Fruit fly (Drosophila melanogaster) whole organism, embryonic: ENCODE data around the gene Sfp23F.

Experiments
- ATbp ChIP-seq: fragments of 200-800 bp; sonication (Bioruptor generic); optimal IDR thresholded peaks from 2 replicates; lab custom pipeline; 2017; ENCODE audit warnings: missing biosample characterization, mild to moderate bottlenecking, missing genetic modification characterization, missing genetic modification reagents
- B-H2 ChIP-seq: fragments of 200-800 bp; sonication (Bioruptor generic); optimal IDR thresholded peaks from 2 replicates; lab custom pipeline; 2018; ENCODE audit warnings: missing biosample characterization, mild to moderate bottlenecking, missing genetic modification characterization
- BEAF-32 ChIP-seq: fragments of 200-800 bp; sonication (Bioruptor generic); optimal IDR thresholded peaks from 3 replicates; lab custom pipeline; 2017; ENCODE audit warnings: missing biosample characterization, missing genetic modification characterization, mild to moderate bottlenecking, moderate library complexity, missing genetic modification reagents
- CG10462 ChIP-seq: fragments of 200-800 bp; sonication (Bioruptor generic); optimal IDR thresholded peaks from 2 replicates; lab custom pipeline; 2016; ENCODE audit warnings: missing biosample characterization, missing genetic modification characterization
- CG12155 ChIP-seq: fragments of 200-800 bp; sonication (Bioruptor generic); optimal IDR thresholded peaks from 3 replicates; lab custom pipeline; 2016; ENCODE audit warnings: missing biosample characterization, missing genetic modification characterization
- CG13624 ChIP-seq: fragments of 200-800 bp; sonication (Bioruptor generic); optimal IDR thresholded peaks from 2 replicates; lab custom pipeline; 2016; ENCODE audit warnings: missing biosample characterization, missing genetic modification characterization
- CG14050 ChIP-seq: fragments of 200-800 bp; sonication (Bioruptor generic); IDR thresholded peaks from 3 replicates; pipeline ENCODE4 v1.3.6; 2022; ENCODE audit warnings: missing biosample characterization, missing genetic modification characterization
- CG1603 ChIP-seq: fragments of 200-800 bp; sonication (Bioruptor generic); optimal IDR thresholded peaks from 2 replicates; lab custom pipeline; 2019; ENCODE audit warnings: missing biosample characterization, mild to moderate bottlenecking, missing genetic modification characterization, moderate library complexity
- CG16815 ChIP-seq: fragments of 200-800 bp; sonication (Bioruptor generic); optimal IDR thresholded peaks from 3 replicates; lab custom pipeline; 2017; ENCODE audit warnings: missing biosample characterization, mild to moderate bottlenecking, missing genetic modification characterization
- CG17186 ChIP-seq: fragments of 200-800 bp; sonication (Bioruptor generic); optimal IDR thresholded peaks from 3 replicates; lab custom pipeline; 2017; ENCODE audit warnings: missing biosample characterization, missing genetic modification reagents, missing genetic modification characterization
- CG17829 ChIP-seq: fragments of 200-800 bp; optimal IDR thresholded peaks from 2 replicates; lab custom pipeline; 2019; ENCODE audit warnings: missing biosample characterization, mild to moderate bottlenecking, missing genetic modification characterization, moderate library complexity
- CG18262 ChIP-seq: fragments of 200-800 bp; optimal IDR thresholded peaks from 3 replicates; lab custom pipeline; 2019; ENCODE audit warnings: missing biosample characterization, mild to moderate bottlenecking, missing genetic modification characterization, moderate library complexity
- CG2120 ChIP-seq: fragments of 200-800 bp; sonication (Bioruptor generic); optimal IDR thresholded peaks from 3 replicates; lab custom pipeline; 2016; ENCODE audit warnings: missing biosample characterization, missing genetic modification characterization
- CG3995 ChIP-seq: fragments of 200-800 bp; sonication (Bioruptor generic); optimal IDR thresholded peaks from 3 replicates; lab custom pipeline; 2016; ENCODE audit warnings: missing biosample characterization, missing genetic modification characterization
- CG4617 ChIP-seq: fragments of 200-800 bp; sonication (Bioruptor generic); optimal IDR thresholded peaks from 3 replicates; lab custom pipeline; 2016; ENCODE audit warnings: missing biosample characterization, missing genetic modification characterization, borderline replicate concordance
- CG4730 ChIP-seq: fragments of 200-800 bp; sonication (Bioruptor generic); IDR thresholded peaks from 2 replicates; pipeline ENCODE4 v1.3.6; 2022; ENCODE audit warnings: missing biosample characterization, missing genetic modification characterization
- CG8478 ChIP-seq: fragments of >200 bp; optimal IDR thresholded peaks from 2 replicates; lab custom pipeline; 2018
- CG8924 ChIP-seq: fragments of 200-800 bp; optimal IDR thresholded peaks from 3 replicates; lab custom pipeline; 2019; ENCODE audit warnings: missing biosample characterization, mild to moderate bottlenecking, missing genetic modification characterization, moderate library complexity
- CG9797 ChIP-seq: fragments of 200-800 bp; sonication (Bioruptor generic); optimal IDR thresholded peaks from 3 replicates; lab custom pipeline; 2018; ENCODE audit warnings: missing biosample characterization, mild to moderate bottlenecking, missing genetic modification characterization
- CrebB ChIP-seq: fragments of 200-800 bp; sonication (Bioruptor generic); optimal IDR thresholded peaks from 3 replicates; lab custom pipeline; 2018; ENCODE audit warnings: missing biosample characterization, mild to moderate bottlenecking, missing genetic modification characterization
- Dref ChIP-seq: fragments of 200-800 bp; sonication (Bioruptor generic); IDR thresholded peaks from 2 replicates; pipeline ENCODE4 v1.3.6; 2022; ENCODE audit warnings: missing biosample characterization, missing genetic modification characterization
- ERR ChIP-seq: fragments of 200-800 bp; sonication (Bioruptor generic); optimal IDR thresholded peaks from 2 replicates; lab custom pipeline; 2016; ENCODE audit warnings: missing biosample characterization, missing genetic modification characterization
- HHEX ChIP-seq: fragments of 200-800 bp; sonication (Bioruptor generic); optimal IDR thresholded peaks from 3 replicates; lab custom pipeline; 2017; ENCODE audit warnings: missing biosample characterization, mild to moderate bottlenecking, missing genetic modification characterization, missing genetic modification reagents
- Hey ChIP-seq: fragments of 200-800 bp; sonication (Bioruptor generic); optimal IDR thresholded peaks from 3 replicates; lab custom pipeline; 2018; ENCODE audit warnings: missing biosample characterization, mild to moderate bottlenecking, missing genetic modification characterization
- Lhr ChIP-seq: fragments of 200-800 bp; sonication (Bioruptor generic); optimal IDR thresholded peaks from 3 replicates; lab custom pipeline; 2017; ENCODE audit warnings: mild to moderate bottlenecking, missing biosample characterization, missing genetic modification reagents, missing genetic modification characterization
- Lpt ChIP-seq: fragments of >200 bp; optimal IDR thresholded peaks from 2 replicates; lab custom pipeline; 2018; ENCODE audit warnings: missing biosample characterization, missing genetic modification characterization
- Mrtf ChIP-seq: fragments of 200-800 bp; sonication (Bioruptor generic); IDR thresholded peaks from 3 replicates; pipeline ENCODE4 v1.3.6; 2022; ENCODE audit warnings: missing biosample characterization, missing genetic modification characterization
- Rfx ChIP-seq: fragments of 200-800 bp; sonication (Bioruptor generic); IDR thresholded peaks from 2 replicates; pipeline ENCODE4 v1.3.6; 2022; ENCODE audit warnings: missing biosample characterization, missing genetic modification characterization
- YL-1 ChIP-seq: fragments of 200-800 bp; sonication (Bioruptor generic); optimal IDR thresholded peaks from 3 replicates; lab custom pipeline; 2017; ENCODE audit warnings: missing biosample characterization, mild to moderate bottlenecking, missing genetic modification characterization
- bigmax ChIP-seq: fragments of 200-800 bp; sonication (Bioruptor generic); optimal IDR thresholded peaks from 2 replicates; lab custom pipeline; 2018; ENCODE audit warnings: missing biosample characterization, mild to moderate bottlenecking, missing genetic modification characterization
- cg ChIP-seq: fragments of 200-800 bp; sonication (Bioruptor generic); optimal IDR thresholded peaks from 3 replicates; lab custom pipeline; 2019; ENCODE audit warnings: missing biosample characterization, mild to moderate bottlenecking, missing genetic modification characterization, moderate library complexity
- ci ChIP-seq: fragments of 200-800 bp; sonication (Bioruptor generic); IDR thresholded peaks from 3 replicates; pipeline ENCODE4 v1.3.6; 2022; ENCODE audit warnings: missing biosample characterization, missing genetic modification characterization
- disco-r ChIP-seq: fragments of 200-800 bp; sonication (Bioruptor generic); optimal IDR thresholded peaks from 2 replicates; lab custom pipeline; 2016; ENCODE audit warnings: missing biosample characterization, missing genetic modification characterization
- dpn ChIP-seq, 2 experiments: fragments of 200-800 bp; sonication (Bioruptor generic); optimal IDR thresholded peaks; 3 replicates each; lab custom pipeline; 2016; ENCODE audit warnings: missing biosample characterization in 2 of 2, missing genetic modification characterization in 2 of 2
- eyg ChIP-seq: fragments of 200-800 bp; sonication (Bioruptor generic); optimal IDR thresholded peaks from 3 replicates; lab custom pipeline; 2016; ENCODE audit warnings: missing biosample characterization, missing genetic modification characterization
- grau ChIP-seq: fragments of 200-800 bp; optimal IDR thresholded peaks from 3 replicates; lab custom pipeline; 2019; ENCODE audit warnings: missing biosample characterization, mild to moderate bottlenecking, missing genetic modification characterization, moderate library complexity
- gsb ChIP-seq: fragments of 200-800 bp; sonication (Bioruptor generic); IDR thresholded peaks from 2 replicates; pipeline ENCODE4 v1.3.6; 2022; ENCODE audit warnings: missing biosample characterization, missing genetic modification characterization
- hbn ChIP-seq: fragments of 200-800 bp; sonication (Bioruptor generic); IDR thresholded peaks from 2 replicates; pipeline ENCODE4 v1.3.6; 2022; ENCODE audit warnings: missing biosample characterization, missing genetic modification characterization; ENCODE audit not compliant: partially characterized antibody
- ken ChIP-seq: fragments of 200-800 bp; sonication (Bioruptor generic); IDR thresholded peaks from 3 replicates; pipeline ENCODE4 v1.3.6; 2022; ENCODE audit warnings: missing biosample characterization, missing genetic modification characterization
- nom ChIP-seq: fragments of 200-800 bp; sonication (Bioruptor generic); optimal IDR thresholded peaks from 2 replicates; lab custom pipeline; 2017; ENCODE audit warnings: missing biosample characterization, missing genetic modification characterization, mild to moderate bottlenecking, moderate library complexity, missing genetic modification reagents
- pita ChIP-seq: fragments of 200-800 bp; sonication (Bioruptor generic); optimal IDR thresholded peaks from 2 replicates; lab custom pipeline; 2017; ENCODE audit warnings: missing biosample characterization, mild to moderate bottlenecking, missing genetic modification characterization
- psq ChIP-seq: fragments of 200-800 bp; sonication (Bioruptor generic); optimal IDR thresholded peaks from 2 replicates; lab custom pipeline; 2017; ENCODE audit warnings: missing biosample characterization, missing genetic modification characterization
- pzg ChIP-seq: fragments of 200-800 bp; sonication (Bioruptor generic); optimal IDR thresholded peaks from 3 replicates; lab custom pipeline; 2018; ENCODE audit warnings: missing biosample characterization, mild to moderate bottlenecking, missing genetic modification characterization, moderate library complexity
- salm ChIP-seq: fragments of 200-800 bp; sonication (Bioruptor generic); optimal IDR thresholded peaks from 2 replicates; lab custom pipeline; 2018; ENCODE audit warnings: missing biosample characterization, mild to moderate bottlenecking, missing genetic modification characterization
- shn ChIP-seq: fragments of 200-800 bp; sonication (Bioruptor generic); optimal IDR thresholded peaks from 3 replicates; lab custom pipeline; 2016; ENCODE audit warnings: missing biosample characterization, missing genetic modification characterization
- stwl ChIP-seq: fragments of 200-800 bp; sonication (Bioruptor generic); optimal IDR thresholded peaks from 3 replicates; lab custom pipeline; 2018; ENCODE audit warnings: missing biosample characterization, mild to moderate bottlenecking, missing genetic modification characterization, moderate library complexity
- tll ChIP-seq, 2 experiments: fragments of 200-800 bp in 1 of 2; fragments of >200 bp in 1 of 2; sonication (Bioruptor generic) in 1 of 2; optimal IDR thresholded peaks; 2 replicates each; lab custom pipeline; 2017 to 2019; ENCODE audit warnings: missing biosample characterization in 2 of 2, missing genetic modification characterization in 2 of 2, mild to moderate bottlenecking in 1 of 2, moderate library complexity in 1 of 2
- trh ChIP-seq: fragments of 200-800 bp; sonication (Bioruptor generic); optimal IDR thresholded peaks from 2 replicates; lab custom pipeline; 2016; ENCODE audit warnings: missing biosample characterization, missing genetic modification characterization
- tx ChIP-seq: fragments of 200-800 bp; sonication (Bioruptor generic); optimal IDR thresholded peaks from 2 replicates; lab custom pipeline; 2016; ENCODE audit warnings: missing biosample characterization, missing genetic modification characterization
- unpg ChIP-seq: fragments of 200-800 bp; sonication (Bioruptor generic); optimal IDR thresholded peaks from 3 replicates; lab custom pipeline; 2018; ENCODE audit warnings: missing biosample characterization, mild to moderate bottlenecking, missing genetic modification characterization, moderate library complexity
- zen ChIP-seq: fragments of 200-800 bp; sonication (Bioruptor generic); optimal IDR thresholded peaks from 3 replicates; lab custom pipeline; 2018; ENCODE audit warnings: missing biosample characterization, mild to moderate bottlenecking, missing genetic modification characterization, moderate library complexity

The Sfp23F gene

dm6 chr2L:3373242-3373641, 14.3 kb downstream of the Sfp23F start, which contains the start of gene GramD1B (continued):
- TF ChIP-seq salm (tag; lab: Kevin White, UChicago): no peak
- TF ChIP-seq CG3995 (GFP tag; lab: Kevin White, UChicago): peak; percentile 72
- TF ChIP-seq grau (tag; lab: Kevin White, UChicago): peak; percentile 51
- TF ChIP-seq ATbp (GFP tag; lab: Kevin White, UChicago): no peak
- no peak for TF ChIP-seq cg
- no peak for TF ChIP-seq CG12155 (GFP tag; lab: Kevin White, UChicago)
- TF ChIP-seq eyg (GFP tag; lab: Kevin White, UChicago): no peak
- TF ChIP-seq ken: 0 out of 3 replicates have a peak, but pooled peaks have one; percentile 23
- peak; percentile 24 for TF ChIP-seq CG13624 (GFP tag; lab: Kevin White, UChicago)
- TF ChIP-seq CG2120 (GFP tag; lab: Kevin White, UChicago): peak; percentile 53
- no peak for TF ChIP-seq ERR (GFP tag; lab: Kevin White, UChicago)
- 0 out of 3 replicates have a peak, but pooled peaks have one; percentile 36 for TF ChIP-seq ci
- peak; percentile 51 for TF ChIP-seq CG8924 (tag; lab: Kevin White, UChicago)
- peak; percentile 11 for TF ChIP-seq CG18262
- TF ChIP-seq nom (GFP tag; lab: Kevin White, UChicago): no peak
- no peak for TF ChIP-seq CG8478 (lab: Kevin White, UChicago)
- TF ChIP-seq hbn (GFP tag; lab: Robert Waterston, UW): peak; percentile 29; the same call in 1 of the 2 replicates
- no peak for TF ChIP-seq bigmax (GFP tag; lab: Kevin White, UChicago)
- no peak for TF ChIP-seq pita (GFP tag; lab: Kevin White, UChicago)
- peak; percentile 36 for TF ChIP-seq CG17829
- TF ChIP-seq Hey (tag; lab: Kevin White, UChicago): no peak
- TF ChIP-seq CG17186: peak; percentile 88
- TF ChIP-seq HHEX: peak; percentile 21
- no peak for TF ChIP-seq CG16815 (GFP tag; lab: Kevin White, UChicago)
- TF ChIP-seq tx (GFP tag; lab: Kevin White, UChicago): no peak
- peak; percentile 57 for TF ChIP-seq YL-1 (GFP tag; lab: Kevin White, UChicago)
- peak; percentile 95 for TF ChIP-seq pzg (GFP tag; lab: Kevin White, UChicago)
- TF ChIP-seq unpg: no peak
- TF ChIP-seq tll (GFP tag; optimal IDR thresholded peaks at IDR 0.05; lab: Kevin White, UChicago): no peak
- TF ChIP-seq Lpt (GFP tag; lab: Kevin White, UChicago): no peak
- 0 out of 3 replicates have a peak, but pooled peaks have one; percentile 22 for TF ChIP-seq CG14050 (GFP tag; lab: Robert Waterston, UW)
- TF ChIP-seq stwl (tag; lab: Kevin White, UChicago): peak; percentile 97
- TF ChIP-seq B-H2: peak; percentile 47
- TF ChIP-seq Mrtf (GFP tag; lab: Robert Waterston, UW): no peak
- TF ChIP-seq Dref (GFP tag; lab: Robert Waterston, UW): peak; percentile 19; the same call in 1 of the 2 replicates
- no peak for TF ChIP-seq psq (GFP tag; lab: Kevin White, UChicago)
- no peak for TF ChIP-seq trh (GFP tag; lab: Kevin White, UChicago)
- TF ChIP-seq gsb (GFP tag; lab: Robert Waterston, UW): no peak
- TF ChIP-seq CG4730 (GFP tag; lab: Robert Waterston, UW): no peak
- TF ChIP-seq dpn (GFP tag; optimal IDR thresholded peaks at IDR 0.05; lab: Kevin White, UChicago): peak in 1 of 2 experiments; percentile 22
- peak; percentile 49 for TF ChIP-seq BEAF-32 (GFP tag; lab: Kevin White, UChicago)
- peak; percentile 25 for TF ChIP-seq zen (tag; lab: Kevin White, UChicago)
- peak; percentile 52 for TF ChIP-seq Rfx (GFP tag; lab: Robert Waterston, UW)
- peak; percentile 78 for TF ChIP-seq CG1603
- TF ChIP-seq CG4617: peak; percentile 83
- TF ChIP-seq CG9797 (GFP tag; lab: Kevin White, UChicago): peak; percentile 93
- TF ChIP-seq disco-r: no peak
- TF ChIP-seq CG10462 (GFP tag; lab: Kevin White, UChicago): no peak
- TF ChIP-seq Lhr (GFP tag; lab: Kevin White, UChicago): peak; percentile 47
- TF ChIP-seq CrebB (tag; lab: Kevin White, UChicago): peak; percentile 49
- no peak for TF ChIP-seq shn
